Worm (Caenorhabditis elegans) whole organism, late embryonic: Measurements from ENCODE around the gene srv-22.

Experiments
- C08G9.2 ChIP-seq: sonication (generic microtip); optimal IDR thresholded peaks from 2 replicates; lab custom pipeline; 2016; ENCODE audit warnings: mild to moderate bottlenecking, missing genetic modification characterization, moderate library complexity, missing compliant biosample characterization
- K02D7.2 ChIP-seq: sonication (generic microtip); optimal IDR thresholded peaks from 2 replicates; lab custom pipeline; 2017; ENCODE audit warnings: mild to moderate bottlenecking, missing genetic modification characterization, missing compliant biosample characterization
- Y22D7AL.16 ChIP-seq: sonication (generic microtip); optimal IDR thresholded peaks from 2 replicates; lab custom pipeline; 2016; ENCODE audit warnings: missing genetic modification characterization, missing compliant biosample characterization
- ahr-1 ChIP-seq: sonication (generic microtip); optimal IDR thresholded peaks from 2 replicates; lab custom pipeline; 2016; ENCODE audit warnings: missing genetic modification characterization, missing compliant biosample characterization
- ceh-18 ChIP-seq: sonication (generic microtip); optimal IDR thresholded peaks from 2 replicates; lab custom pipeline; 2016; ENCODE audit warnings: missing genetic modification characterization, missing compliant biosample characterization
- ceh-19 ChIP-seq: fragments of 200-800 bp; sonication (Bioruptor generic); optimal IDR thresholded peaks from 2 replicates; lab custom pipeline; 2018; ENCODE audit warnings: mild to moderate bottlenecking, missing genetic modification characterization, missing compliant biosample characterization
- ceh-22 ChIP-seq: sonication (generic microtip); optimal IDR thresholded peaks from 2 replicates; lab custom pipeline; 2017; ENCODE audit warnings: missing biosample characterization, missing genetic modification characterization
- ceh-30 ChIP-seq: fragments of 150-350 bp; optimal IDR thresholded peaks from 2 replicates; lab custom pipeline; 2014; ENCODE audit warnings: missing biosample characterization, missing genetic modification characterization
- ceh-31 ChIP-seq: sonication (generic microtip); optimal IDR thresholded peaks from 2 replicates; lab custom pipeline; 2016; ENCODE audit warnings: missing genetic modification characterization, missing compliant biosample characterization
- ceh-48 ChIP-seq: sonication (generic microtip); optimal IDR thresholded peaks from 2 replicates; lab custom pipeline; 2016; ENCODE audit warnings: missing genetic modification characterization, inconsistent platforms, missing compliant biosample characterization
- ceh-6 ChIP-seq: fragments of 200-800 bp; sonication (Bioruptor generic); optimal IDR thresholded peaks from 2 replicates; lab custom pipeline; 2018; ENCODE audit warnings: mild to moderate bottlenecking, missing genetic modification characterization, missing compliant biosample characterization
- che-1 ChIP-seq: sonication (generic microtip); optimal IDR thresholded peaks from 2 replicates; lab custom pipeline; 2016; ENCODE audit warnings: mild to moderate bottlenecking, missing genetic modification characterization, missing compliant biosample characterization
- dmd-4 ChIP-seq: sonication (generic microtip); optimal IDR thresholded peaks from 2 replicates; lab custom pipeline; 2016; ENCODE audit warnings: borderline replicate concordance, missing genetic modification characterization, missing compliant biosample characterization
- dve-1 ChIP-seq: sonication (generic microtip); optimal IDR thresholded peaks from 2 replicates; lab custom pipeline; 2017; ENCODE audit warnings: antibody characterized with exemption, mild to moderate bottlenecking, missing genetic modification characterization, missing compliant biosample characterization
- ets-4 ChIP-seq: sonication (generic microtip); optimal IDR thresholded peaks from 2 replicates; lab custom pipeline; 2016; ENCODE audit warnings: missing genetic modification characterization, missing compliant biosample characterization
- eyg-1 ChIP-seq: sonication (generic microtip); optimal IDR thresholded peaks from 2 replicates; lab custom pipeline; 2016; ENCODE audit warnings: missing genotype, missing genetic modification characterization, missing compliant biosample characterization
- fkh-10 ChIP-seq: fragments of 150-350 bp; optimal IDR thresholded peaks from 2 replicates; lab custom pipeline; 2014; ENCODE audit warnings: missing biosample characterization, missing genetic modification reagents, missing genetic modification characterization
- gmeb-2 ChIP-seq: sonication (generic microtip); optimal IDR thresholded peaks from 2 replicates; lab custom pipeline; 2016; ENCODE audit warnings: missing genetic modification characterization, inconsistent platforms, missing compliant biosample characterization
- hlh-15 ChIP-seq: sonication (generic microtip); optimal IDR thresholded peaks from 2 replicates; lab custom pipeline; 2016; ENCODE audit warnings: missing genetic modification characterization, missing compliant biosample characterization
- hlh-8 ChIP-seq: sonication (generic microtip); optimal IDR thresholded peaks from 2 replicates; lab custom pipeline; 2016; ENCODE audit warnings: missing genotype, missing genetic modification characterization, missing compliant biosample characterization
- lim-6 ChIP-seq: sonication (generic microtip); optimal IDR thresholded peaks from 2 replicates; lab custom pipeline; 2016; ENCODE audit warnings: missing genetic modification characterization, missing compliant biosample characterization
- lin-11 ChIP-seq: fragments of 200-800 bp; sonication (Bioruptor generic); optimal IDR thresholded peaks from 2 replicates; lab custom pipeline; 2018; ENCODE audit warnings: mild to moderate bottlenecking, missing genetic modification characterization, missing compliant biosample characterization
- nfya-1 ChIP-seq: sonication (generic microtip); optimal IDR thresholded peaks from 2 replicates; lab custom pipeline; 2017; ENCODE audit warnings: missing genetic modification characterization, mild to moderate bottlenecking, missing compliant biosample characterization, antibody characterized with exemption, moderate library complexity
- nhr-232 ChIP-seq: sonication (generic microtip); optimal IDR thresholded peaks from 2 replicates; lab custom pipeline; 2016; ENCODE audit warnings: missing genetic modification characterization, missing compliant biosample characterization
- npax-4 ChIP-seq: sonication (generic microtip); optimal IDR thresholded peaks from 2 replicates; lab custom pipeline; 2016; ENCODE audit warnings: missing genetic modification characterization, missing compliant biosample characterization
- pag-3 ChIP-seq: sonication (generic microtip); optimal IDR thresholded peaks from 2 replicates; lab custom pipeline; 2016; ENCODE audit warnings: missing compliant biosample characterization, missing genetic modification characterization, borderline replicate concordance
- pat-9 ChIP-seq: fragments of 200-800 bp; sonication (Bioruptor generic); optimal IDR thresholded peaks from 2 replicates; lab custom pipeline; 2018; ENCODE audit warnings: mild to moderate bottlenecking, missing genetic modification characterization, moderate library complexity, missing compliant biosample characterization
- pha-2 ChIP-seq: sonication (generic microtip); optimal IDR thresholded peaks from 2 replicates; lab custom pipeline; 2017; ENCODE audit warnings: mild to moderate bottlenecking, missing genetic modification characterization, missing compliant biosample characterization
- pha-4 ChIP-seq: fragments of 150-350 bp; optimal IDR thresholded peaks from 2 replicates; lab custom pipeline; 2018; ENCODE audit warnings: missing biosample characterization, missing genetic modification reagents, missing genetic modification characterization
- pros-1 ChIP-seq: fragments of 150-350 bp; optimal IDR thresholded peaks from 2 replicates; lab custom pipeline; 2014; ENCODE audit warnings: missing biosample characterization, missing genetic modification reagents, missing genetic modification characterization
- ref-2 ChIP-seq: sonication (generic microtip); optimal IDR thresholded peaks from 2 replicates; lab custom pipeline; 2016; ENCODE audit warnings: missing genetic modification characterization, missing compliant biosample characterization
- rnt-1 ChIP-seq: sonication (generic microtip); optimal IDR thresholded peaks from 2 replicates; lab custom pipeline; 2016; ENCODE audit warnings: missing genetic modification characterization, missing compliant biosample characterization
- sdc-2 ChIP-seq: sonication (generic microtip); optimal IDR thresholded peaks from 2 replicates; lab custom pipeline; 2016; ENCODE audit warnings: missing genotype, missing genetic modification characterization, missing compliant biosample characterization
- sox-2 ChIP-seq: fragments of 200-800 bp; sonication (Bioruptor generic); IDR thresholded peaks from 2 replicates; pipeline ENCODE4 v1.3.6; 2022; ENCODE audit warnings: missing genetic modification reagents, missing genetic modification characterization, missing compliant biosample characterization
- syd-9 ChIP-seq: sonication (generic microtip); optimal IDR thresholded peaks from 2 replicates; lab custom pipeline; 2016; ENCODE audit warnings: mild to moderate bottlenecking, missing genetic modification characterization, moderate library complexity, missing compliant biosample characterization
- tbx-2 ChIP-seq: sonication (generic microtip); optimal IDR thresholded peaks from 2 replicates; lab custom pipeline; 2016; ENCODE audit warnings: missing genetic modification characterization, missing compliant biosample characterization
- tbx-7 ChIP-seq: sonication (generic microtip); optimal IDR thresholded peaks from 2 replicates; lab custom pipeline; 2016; ENCODE audit warnings: missing genotype, missing genetic modification characterization, missing compliant biosample characterization
- ttx-3 ChIP-seq: sonication (generic microtip); optimal IDR thresholded peaks from 2 replicates; lab custom pipeline; 2016; ENCODE audit warnings: missing genetic modification reagents, missing genetic modification characterization, missing compliant biosample characterization
- unc-3 ChIP-seq, 2 experiments: fragments of 200-800 bp in 1 of 2; sonication (Bioruptor generic) in 1 of 2; sonication (generic microtip) in 1 of 2; conservative IDR thresholded peaks in 1 of 2; optimal IDR thresholded peaks in 1 of 2; 2 replicates each; pipeline versions ENCODE4 v1.3.6 to Lab custom; 2016 to 2022; ENCODE audit warnings: missing compliant biosample characterization in 2 of 2, missing genetic modification characterization in 2 of 2, missing genetic modification reagents in 1 of 2
- unc-42 ChIP-seq: sonication (generic microtip); optimal IDR thresholded peaks from 2 replicates; lab custom pipeline; 2016; ENCODE audit warnings: missing genotype, missing genetic modification characterization, missing compliant biosample characterization
- zip-5 ChIP-seq: sonication (generic microtip); optimal IDR thresholded peaks from 2 replicates; lab custom pipeline; 2016; ENCODE audit warnings: missing genetic modification characterization, missing compliant biosample characterization

Gene srv-22

ce11 chrIV:5879853-5880252 is at the start of gene srv-22:
Gene srv-22, minus strand, starts transcription at chrIV:5879953.
- TF ChIP-seq gmeb-2 (tag; lab: Kevin White, UChicago) (no peak), ceh-30 (no peak), nhr-232 (tag; lab: Kevin White, UChicago) (no peak), ceh-19 (GFP tag; lab: Kevin White, UChicago) (no peak), Y22D7AL.16 (tag; lab: Kevin White, UChicago) (no peak), ceh-6 (GFP tag; lab: Kevin White, UChicago) (no peak), ets-4 (no peak), che-1 (no peak), syd-9 (tag; lab: Kevin White, UChicago) (no peak), dmd-4 (tag; lab: Kevin White, UChicago) (no peak), ref-2 (no peak), C08G9.2 (tag; lab: Kevin White, UChicago) (no peak), ahr-1 (no peak), pag-3 (tag; lab: Kevin White, UChicago) (no peak)

ce11 chrIV:5928957-5929356 is 49.2 kb upstream of the srv-22 start:
- TF ChIP-seq hlh-8 (tag; lab: Kevin White, UChicago) = peak; percentile 91
- no peak for TF ChIP-seq sox-2
- TF ChIP-seq, all 69 proteins: peak for 1

DNA sequence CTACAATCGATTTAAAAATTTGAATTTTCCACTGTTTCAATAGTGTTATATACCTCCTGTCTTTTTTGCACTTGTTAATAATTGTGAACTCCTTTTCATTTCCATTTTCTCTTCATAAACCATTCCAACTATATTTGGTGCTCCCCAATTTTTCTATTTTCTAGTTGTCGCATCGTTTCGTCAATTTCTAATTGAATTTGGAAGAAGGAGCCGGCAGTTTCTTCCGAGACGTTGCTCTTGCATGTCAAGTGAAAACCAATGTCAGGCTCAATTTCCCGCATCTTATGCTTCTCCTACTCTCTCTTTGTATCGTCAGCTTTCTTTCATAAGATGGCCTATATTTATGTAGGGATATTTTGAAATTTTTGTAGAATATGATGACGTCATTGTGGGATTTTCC is 48.1 kb upstream of the srv-22 start:
- TF ChIP-seq dve-1 (tag; lab: Kevin White, UChicago) = no peak
- TF ChIP-seq unc-42 (tag; lab: Kevin White, UChicago) = peak; percentile 91

DNA sequence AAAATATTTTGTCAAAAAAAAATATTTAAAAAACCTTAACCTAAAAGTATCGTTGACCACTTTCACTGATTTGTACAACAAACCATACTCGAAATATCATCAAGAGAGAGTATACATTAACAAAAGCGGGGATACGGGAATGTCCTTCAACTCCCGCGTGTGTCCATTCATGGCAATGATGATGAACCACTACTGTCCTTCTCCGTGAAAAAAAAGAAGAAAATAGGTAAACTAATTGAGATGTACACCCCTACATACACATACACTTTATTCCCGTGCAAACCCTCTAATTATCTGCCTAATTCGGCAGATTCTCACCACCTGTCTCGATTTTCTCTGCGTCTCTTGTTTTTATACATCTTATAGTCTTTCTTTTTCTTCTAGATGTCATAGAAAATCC is 46.9 kb upstream of the srv-22 start:
- TF ChIP-seq zip-5 (tag; lab: Kevin White, UChicago) (no peak), nfya-1 (tag; lab: Kevin White, UChicago) (peak; percentile 29), eyg-1 (tag; lab: Kevin White, UChicago) (no peak), ceh-31 (tag; lab: Kevin White, UChicago) (peak; percentile 75), ceh-22 (tag; lab: Kevin White, UChicago) (no peak), hlh-15 (tag; lab: Kevin White, UChicago) (no peak), dve-1 (tag; lab: Kevin White, UChicago) (no peak), ets-4 (no peak), sox-2 (no peak), ref-2 (peak; percentile 47), unc-3 (GFP tag; conservative IDR thresholded peaks at IDR 0.05; lab: Robert Waterston, UW) (no peak), unc-3 (tag; optimal IDR thresholded peaks at IDR 0.05; lab: Kevin White, UChicago) (no peak), unc-42 (tag; lab: Kevin White, UChicago) (peak; percentile 40), sdc-2 (tag; lab: Kevin White, UChicago) (no peak)

DNA sequence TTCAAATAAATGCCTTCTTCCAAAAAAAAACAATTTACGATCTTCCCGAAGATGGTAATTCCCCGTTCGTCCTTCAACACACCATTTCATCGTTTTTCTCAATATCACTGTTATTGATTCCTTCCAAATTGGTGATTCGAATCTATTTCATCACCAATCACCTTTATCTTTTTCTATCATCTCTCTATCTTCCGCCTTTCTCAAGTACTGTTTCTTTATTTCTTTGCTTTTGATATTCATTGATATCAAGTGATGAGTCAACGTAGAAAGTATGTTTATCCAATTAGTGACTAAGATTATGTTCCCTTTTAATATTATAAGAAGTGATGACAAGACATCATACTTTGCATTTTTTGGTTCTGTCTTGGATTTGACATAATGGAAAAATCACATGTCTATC is 44.5 kb upstream of the srv-22 start:
- TF ChIP-seq lin-11 (no peak), tbx-2 (tag; lab: Kevin White, UChicago) (no peak), pat-9 (no peak), pha-4 (no peak), fkh-10 (no peak), ceh-18 (tag; lab: Kevin White, UChicago) (no peak), pha-2 (tag; lab: Kevin White, UChicago) (no peak), ref-2 (no peak), ceh-48 (tag; lab: Kevin White, UChicago) (no peak), tbx-7 (no peak), ceh-19 (GFP tag; lab: Kevin White, UChicago) (no peak), ttx-3 (tag; lab: Kevin White, UChicago) (no peak), nfya-1 (tag; lab: Kevin White, UChicago) (no peak), lim-6 (tag; lab: Kevin White, UChicago) (no peak), pros-1 (tag; lab: Kevin White, UChicago) (no peak), dmd-4 (tag; lab: Kevin White, UChicago) (no peak), rnt-1 (tag; lab: Kevin White, UChicago) (no peak), K02D7.2 (no peak), ets-4 (no peak), npax-4 (tag; lab: Kevin White, UChicago) (no peak)
